Fruit fly (Drosophila melanogaster) whole organism, pupa: ENCODE measurements around the gene CG32204.

Source experiments
- CG10348 ChIP-seq: fragments of 200-800 bp; sonication (Bioruptor generic); IDR thresholded peaks from 2 replicates; pipeline ENCODE4 v1.3.6; 2022; ENCODE audit warnings: missing biosample characterization, missing genetic modification characterization
- CG17806 ChIP-seq: fragments of 200-800 bp; sonication (Bioruptor generic); optimal IDR thresholded peaks from 2 replicates; lab custom pipeline; 2018; ENCODE audit warnings: missing biosample characterization, mild to moderate bottlenecking, missing genetic modification characterization, moderate library complexity
- CG32121 ChIP-seq: fragments of 200-800 bp; sonication (Bioruptor generic); IDR thresholded peaks from 2 replicates; pipeline ENCODE4 v1.3.6; 2022; ENCODE audit warnings: missing biosample characterization, missing genetic modification characterization
- CG34367 ChIP-seq: fragments of 200-800 bp; sonication (Bioruptor generic); optimal IDR thresholded peaks from 2 replicates; lab custom pipeline; 2018; ENCODE audit warnings: missing biosample characterization, mild to moderate bottlenecking, missing genetic modification characterization
- CG4496 ChIP-seq: fragments of 200-800 bp; sonication (Bioruptor generic); IDR thresholded peaks from 3 replicates; pipeline ENCODE4 v1.3.6; 2022; ENCODE audit warnings: missing biosample characterization, missing genetic modification characterization
- CG8301 ChIP-seq: fragments of 200-800 bp; sonication (Bioruptor generic); optimal IDR thresholded peaks from 2 replicates; lab custom pipeline; 2018; ENCODE audit warnings: missing biosample characterization, mild to moderate bottlenecking, missing genetic modification characterization
- EcR ChIP-seq: fragments of 200-800 bp; sonication (Bioruptor generic); optimal IDR thresholded peaks from 3 replicates; lab custom pipeline; 2019; ENCODE audit warnings: missing biosample characterization, missing genetic modification characterization, mild to moderate bottlenecking, moderate library complexity, missing genetic modification reagents
- Pif1A ChIP-seq: fragments of 200-800 bp; sonication (Bioruptor generic); optimal IDR thresholded peaks from 3 replicates; lab custom pipeline; 2016; ENCODE audit warnings: missing biosample characterization, missing genetic modification characterization
- Snoo ChIP-seq: fragments of 200-800 bp; sonication (Bioruptor generic); optimal IDR thresholded peaks from 3 replicates; lab custom pipeline; 2017; ENCODE audit warnings: missing biosample characterization, mild to moderate bottlenecking, missing genetic modification characterization, inconsistent platforms

DNA sequence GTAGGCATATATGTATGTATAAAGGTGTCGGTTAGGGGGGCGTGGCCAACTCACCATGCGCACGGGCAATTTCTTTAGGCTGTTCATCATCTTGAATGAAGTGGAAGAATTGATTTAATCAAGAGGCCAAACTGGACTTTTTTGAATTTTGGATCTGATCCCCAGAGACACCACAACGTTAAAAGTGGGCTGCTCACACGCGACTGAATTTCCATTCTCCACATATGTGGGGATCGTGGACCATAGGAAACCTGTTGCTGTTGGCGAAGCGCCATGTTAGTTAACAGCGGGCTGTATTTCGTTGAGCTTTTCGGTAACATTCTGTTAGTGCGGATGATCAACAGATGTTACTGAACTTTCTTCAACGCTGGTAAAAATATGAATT lies 47.8 kb downstream of the CG32204 start, which contains the start of gene CG3902:
- peak; percentile 25 for TF ChIP-seq Snoo (tag; lab: Kevin White, UChicago)
- peak; percentile 66 for TF ChIP-seq EcR (GFP tag; lab: Kevin White, UChicago)
- no peak for TF ChIP-seq CG34367 (tag; lab: Kevin White, UChicago)
- no peak for TF ChIP-seq CG8301 (tag; lab: Kevin White, UChicago)
- peak; percentile 37; the same call in 1 of the 2 replicates for TF ChIP-seq CG32121 (GFP tag; lab: Robert Waterston, UW)
- TF ChIP-seq CG17806 (tag; lab: Kevin White, UChicago), result no peak
- TF ChIP-seq CG4496, result no peak; the same call in 1 of the 3 replicates
- TF ChIP-seq CG10348 (GFP tag; lab: Robert Waterston, UW), result no peak
- no peak for TF ChIP-seq Pif1A (GFP tag; lab: Kevin White, UChicago)
